Fruit fly (Drosophila melanogaster) whole organism, prepupa: ENCODE measurements around the gene CG8142.

Source experiments
- Blimp-1 ChIP-seq: fragments of 200-800 bp; sonication (Bioruptor generic); optimal IDR thresholded peaks from 3 replicates; lab custom pipeline; 2017; ENCODE audit warnings: missing biosample characterization, missing genetic modification characterization, mild to moderate bottlenecking, moderate library complexity, missing genetic modification reagents
- CG10631 ChIP-seq: fragments of 200-800 bp; sonication (Bioruptor generic); optimal IDR thresholded peaks from 2 replicates; lab custom pipeline; 2016; ENCODE audit warnings: missing biosample characterization, missing genetic modification characterization
- CG10669 ChIP-seq: fragments of 200-800 bp; sonication (Bioruptor generic); optimal IDR thresholded peaks from 3 replicates; lab custom pipeline; 2018; ENCODE audit warnings: missing biosample characterization, mild to moderate bottlenecking, missing genetic modification characterization, moderate library complexity
- CG11294 ChIP-seq: fragments of 200-800 bp; sonication (Bioruptor generic); IDR thresholded peaks from 2 replicates; pipeline ENCODE4 v1.3.6; 2022; ENCODE audit warnings: missing biosample characterization, missing genetic modification characterization
- CG11762 ChIP-seq: fragments of 200-800 bp; sonication (Bioruptor generic); optimal IDR thresholded peaks from 3 replicates; lab custom pipeline; 2016; ENCODE audit warnings: missing biosample characterization, missing genetic modification characterization; ENCODE audit not compliant: insufficient read depth
- CG11902 ChIP-seq: fragments of 200-800 bp; sonication (Bioruptor generic); optimal IDR thresholded peaks from 3 replicates; lab custom pipeline; 2016; ENCODE audit warnings: missing biosample characterization, missing genetic modification characterization
- CG15336 ChIP-seq: fragments of 200-800 bp; sonication (Bioruptor generic); IDR thresholded peaks from 2 replicates; pipeline ENCODE4 v1.3.6; 2022; ENCODE audit warnings: missing biosample characterization, missing genetic modification characterization
- CG1621 ChIP-seq: fragments of 200-800 bp; sonication (Bioruptor generic); optimal IDR thresholded peaks from 3 replicates; lab custom pipeline; 2018; ENCODE audit warnings: missing biosample characterization, mild to moderate bottlenecking, missing genetic modification characterization
- CG16779 ChIP-seq: fragments of 200-800 bp; sonication (Bioruptor generic); optimal IDR thresholded peaks from 3 replicates; lab custom pipeline; 2017; ENCODE audit warnings: missing biosample characterization, mild to moderate bottlenecking, missing genetic modification characterization
- CG3032 ChIP-seq: fragments of 200-800 bp; optimal IDR thresholded peaks from 2 replicates; lab custom pipeline; 2019; ENCODE audit warnings: missing biosample characterization, mild to moderate bottlenecking, missing genetic modification characterization, moderate library complexity
- CG32006 ChIP-seq: fragments of 200-800 bp; sonication (Bioruptor generic); optimal IDR thresholded peaks from 3 replicates; lab custom pipeline; 2017; ENCODE audit warnings: missing biosample characterization, mild to moderate bottlenecking, missing genetic modification characterization
- CG34406 ChIP-seq: fragments of 200-800 bp; sonication (Bioruptor generic); optimal IDR thresholded peaks from 3 replicates; lab custom pipeline; 2016; ENCODE audit warnings: missing biosample characterization, missing genetic modification characterization
- CG3919 ChIP-seq: fragments of 200-800 bp; sonication (Bioruptor generic); optimal IDR thresholded peaks from 3 replicates; lab custom pipeline; 2016; ENCODE audit warnings: missing biosample characterization, missing genetic modification characterization
- CG6163 ChIP-seq: fragments of 200-800 bp; sonication (Bioruptor generic); IDR thresholded peaks from 3 replicates; pipeline ENCODE4 v1.3.6; 2022; ENCODE audit warnings: missing biosample characterization, missing genetic modification characterization
- CG6276 ChIP-seq: fragments of 200-800 bp; sonication (Bioruptor generic); optimal IDR thresholded peaks from 2 replicates; lab custom pipeline; 2017; ENCODE audit warnings: missing biosample characterization, mild to moderate bottlenecking, missing genetic modification characterization
- CG6792 ChIP-seq: fragments of 200-800 bp; sonication (Bioruptor generic); optimal IDR thresholded peaks from 3 replicates; lab custom pipeline; 2016; ENCODE audit warnings: missing biosample characterization, missing genetic modification characterization
- CG6854 ChIP-seq: fragments of 200-800 bp; sonication (Bioruptor generic); optimal IDR thresholded peaks from 2 replicates; lab custom pipeline; 2017; ENCODE audit warnings: missing biosample characterization, mild to moderate bottlenecking, missing genetic modification characterization
- CG8119 ChIP-seq: fragments of 200-800 bp; sonication (Bioruptor generic); IDR thresholded peaks from 3 replicates; pipeline ENCODE4 v1.3.6; 2022; ENCODE audit warnings: missing biosample characterization, missing genetic modification characterization
- CG8319 ChIP-seq: fragments of 200-800 bp; sonication (Bioruptor generic); optimal IDR thresholded peaks from 3 replicates; lab custom pipeline; 2016; ENCODE audit warnings: missing biosample characterization, missing genetic modification characterization
- CG8632 ChIP-seq: fragments of 200-800 bp; sonication (Bioruptor generic); optimal IDR thresholded peaks from 3 replicates; lab custom pipeline; 2016; ENCODE audit warnings: missing biosample characterization, missing genetic modification characterization
- CG9139 ChIP-seq: fragments of 200-800 bp; sonication (Bioruptor generic); optimal IDR thresholded peaks from 3 replicates; lab custom pipeline; 2017; ENCODE audit warnings: missing biosample characterization, mild to moderate bottlenecking, missing genetic modification characterization
- Eip75B ChIP-seq: fragments of 200-800 bp; sonication (Bioruptor generic); optimal IDR thresholded peaks from 3 replicates; lab custom pipeline; 2016; ENCODE audit warnings: missing biosample characterization, missing genetic modification characterization
- Eip78C ChIP-seq: fragments of 200-800 bp; sonication (Bioruptor generic); peaks from one replicate; lab custom pipeline; 2016; ENCODE audit warnings: missing biosample characterization, missing genetic modification characterization
- Eip93F ChIP-seq: fragments of 200-800 bp; sonication (Bioruptor generic); optimal IDR thresholded peaks from 2 replicates; lab custom pipeline; 2016; ENCODE audit warnings: missing biosample characterization, mild to moderate bottlenecking, missing genetic modification characterization
- Ets96B ChIP-seq: fragments of 200-800 bp; optimal IDR thresholded peaks from 2 replicates; lab custom pipeline; 2019; ENCODE audit warnings: missing biosample characterization, mild to moderate bottlenecking, missing genetic modification characterization, moderate library complexity
- Gug ChIP-seq: fragments of 200-800 bp; sonication (Bioruptor generic); IDR thresholded peaks from 2 replicates; pipeline ENCODE4 v1.3.6; 2022; ENCODE audit warnings: missing biosample characterization, missing genetic modification characterization
- Hr38 ChIP-seq: sonication (Bioruptor generic); optimal IDR thresholded peaks from 2 replicates; lab custom pipeline; 2016; ENCODE audit warnings: missing biosample characterization, missing genetic modification characterization
- Hr39 ChIP-seq: fragments of 200-800 bp; sonication (Bioruptor generic); optimal IDR thresholded peaks from 2 replicates; lab custom pipeline; 2016; ENCODE audit warnings: missing biosample characterization, missing genetic modification characterization
- Hr4 ChIP-seq: fragments of 200-800 bp; sonication (Bioruptor generic); optimal IDR thresholded peaks from 3 replicates; lab custom pipeline; 2016; ENCODE audit warnings: missing biosample characterization, missing genetic modification characterization
- Met ChIP-seq: fragments of 200-800 bp; sonication (Bioruptor generic); optimal IDR thresholded peaks from 3 replicates; lab custom pipeline; 2016; ENCODE audit warnings: missing biosample characterization, missing genetic modification characterization
- OdsH ChIP-seq: fragments of 200-800 bp; sonication (Bioruptor generic); optimal IDR thresholded peaks from 3 replicates; lab custom pipeline; 2016; ENCODE audit warnings: missing biosample characterization, missing genetic modification characterization
- Smox ChIP-seq: fragments of 200-800 bp; sonication (Bioruptor generic); optimal IDR thresholded peaks from 3 replicates; lab custom pipeline; 2016; ENCODE audit warnings: missing biosample characterization, missing genetic modification characterization
- Sox102F ChIP-seq: fragments of 200-800 bp; sonication (Bioruptor generic); optimal IDR thresholded peaks from 2 replicates; lab custom pipeline; 2016; ENCODE audit warnings: missing biosample characterization, mild to moderate bottlenecking, missing genetic modification characterization
- achi ChIP-seq: fragments of 200-800 bp; sonication (Bioruptor generic); optimal IDR thresholded peaks from 3 replicates; lab custom pipeline; 2016; ENCODE audit warnings: missing biosample characterization, missing genetic modification characterization
- acj6 ChIP-seq: fragments of 200-800 bp; sonication (Bioruptor generic); optimal IDR thresholded peaks from 3 replicates; lab custom pipeline; 2016; ENCODE audit warnings: missing biosample characterization, missing genetic modification characterization
- cyc ChIP-seq: fragments of 200-800 bp; sonication (Bioruptor generic); optimal IDR thresholded peaks from 3 replicates; lab custom pipeline; 2016; ENCODE audit warnings: missing biosample characterization, missing genetic modification characterization
- eg ChIP-seq: fragments of 200-800 bp; sonication (Bioruptor generic); IDR thresholded peaks from 3 replicates; pipeline ENCODE4 v1.3.6; 2022; ENCODE audit warnings: missing biosample characterization, missing genetic modification characterization
- fd59A ChIP-seq: fragments of 200-800 bp; sonication (Bioruptor generic); optimal IDR thresholded peaks from 2 replicates; lab custom pipeline; 2017; ENCODE audit warnings: missing biosample characterization, mild to moderate bottlenecking, missing genetic modification characterization, missing genetic modification reagents
- fkh ChIP-seq: fragments of 200-800 bp; sonication (Bioruptor generic); optimal IDR thresholded peaks from 3 replicates; lab custom pipeline; 2017; ENCODE audit warnings: missing biosample characterization, mild to moderate bottlenecking, missing genetic modification characterization, moderate library complexity
- lz ChIP-seq: fragments of 200-800 bp; sonication (Bioruptor generic); optimal IDR thresholded peaks from 3 replicates; lab custom pipeline; 2016; ENCODE audit warnings: missing biosample characterization, missing genetic modification characterization
- net ChIP-seq: fragments of 200-800 bp; sonication (Bioruptor generic); optimal IDR thresholded peaks from 3 replicates; lab custom pipeline; 2016; ENCODE audit warnings: missing biosample characterization, missing genetic modification characterization
- pdm3 ChIP-seq: fragments of 200-800 bp; sonication (Bioruptor generic); optimal IDR thresholded peaks from 3 replicates; lab custom pipeline; 2016; ENCODE audit warnings: missing biosample characterization, missing genetic modification characterization
- salr ChIP-seq, 2 experiments: fragments of 200-800 bp; sonication (Bioruptor generic); optimal IDR thresholded peaks; 3 replicates each; lab custom pipeline; 2016 to 2018; ENCODE audit warnings: missing biosample characterization in 2 of 2, missing genetic modification characterization in 2 of 2, mild to moderate bottlenecking in 1 of 2
- ss ChIP-seq, 2 experiments: fragments of 200-800 bp; sonication (Bioruptor generic); optimal IDR thresholded peaks; 2 replicates in 1 of 2; 3 replicates in 1 of 2; lab custom pipeline; 2017 to 2018; ENCODE audit warnings: mild to moderate bottlenecking in 2 of 2, missing biosample characterization in 2 of 2, missing genetic modification characterization in 2 of 2, moderate library complexity in 1 of 2
- topi ChIP-seq: fragments of 200-800 bp; sonication (Bioruptor generic); optimal IDR thresholded peaks from 3 replicates; lab custom pipeline; 2016; ENCODE audit warnings: missing biosample characterization, missing genetic modification characterization

Gene CG8142

DNA sequence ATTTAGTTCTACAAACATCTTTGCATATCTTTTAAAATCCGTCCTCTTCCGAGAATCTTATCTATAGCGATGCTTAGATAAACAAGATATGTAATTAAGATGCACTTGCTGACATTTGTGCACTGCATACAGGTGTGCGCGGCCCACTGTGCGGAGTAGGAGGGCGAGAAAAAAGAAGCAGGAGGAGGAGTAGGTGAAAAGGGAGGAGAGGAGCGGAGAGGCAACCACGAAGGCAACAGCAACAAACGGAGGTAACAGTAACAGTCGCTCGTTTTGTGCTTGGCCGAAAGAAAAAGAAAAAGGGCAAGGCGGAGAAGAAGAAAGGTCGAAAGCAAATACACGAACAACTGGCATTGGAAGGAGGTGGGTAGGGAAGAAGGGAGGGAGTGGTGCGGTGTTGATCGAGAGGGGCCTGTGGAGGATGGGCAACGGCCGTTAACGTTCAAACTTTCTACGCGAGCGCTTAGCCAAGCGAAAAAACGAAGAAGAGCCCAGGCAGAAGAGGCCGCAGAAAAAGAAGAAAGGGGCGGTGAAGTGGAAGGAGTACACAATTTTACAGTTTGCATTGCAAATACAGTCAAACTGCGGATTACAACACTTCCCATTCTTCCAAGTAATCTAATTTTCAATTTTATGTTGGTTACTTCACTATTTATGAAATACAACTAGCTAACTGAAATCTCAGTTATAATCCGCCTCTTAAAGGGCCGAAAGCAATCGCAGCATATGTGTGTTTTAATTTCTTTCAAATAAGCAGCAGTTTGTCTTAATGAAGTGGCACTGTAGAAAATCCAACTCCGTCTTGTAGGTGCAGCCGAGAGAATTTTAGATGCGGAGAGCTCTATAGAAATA is 12.1 kb downstream of the CG8142 start (continued):
- no peak for TF ChIP-seq Hr39
- peak; percentile 19 for TF ChIP-seq CG6276 (GFP tag; lab: Kevin White, UChicago)
- no peak for TF ChIP-seq CG10669 (GFP tag; lab: Kevin White, UChicago)
- peak; percentile 57 for TF ChIP-seq CG15336 (GFP tag; lab: Robert Waterston, UW)
- TF ChIP-seq Ets96B (tag; lab: Kevin White, UChicago) = no peak
- no peak for TF ChIP-seq CG11902 (GFP tag; lab: Kevin White, UChicago)
- TF ChIP-seq topi (GFP tag; lab: Kevin White, UChicago) = no peak
- no peak for TF ChIP-seq Sox102F (GFP tag; lab: Kevin White, UChicago)
- TF ChIP-seq CG9139 (GFP tag; lab: Kevin White, UChicago) = no peak
- TF ChIP-seq CG34406 = no peak
- no peak for TF ChIP-seq lz (GFP tag; lab: Kevin White, UChicago)
- no peak for TF ChIP-seq CG6854 (GFP tag; lab: Kevin White, UChicago)
- peak; percentile 9 for TF ChIP-seq achi (GFP tag; lab: Kevin White, UChicago)
- TF ChIP-seq Eip75B (GFP tag; lab: Kevin White, UChicago) = no peak
- TF ChIP-seq CG16779 = no peak
- TF ChIP-seq Eip78C (GFP tag; lab: Kevin White, UChicago) = peak; percentile 39
- no peak for TF ChIP-seq Eip93F (GFP tag; lab: Kevin White, UChicago)
- TF ChIP-seq fkh (GFP tag; lab: Kevin White, UChicago) = peak; percentile 10
- TF ChIP-seq CG11294 = no peak
- TF ChIP-seq Hr4 = peak; percentile 21
- TF ChIP-seq cyc = no peak
- TF ChIP-seq CG10631 (GFP tag; lab: Kevin White, UChicago) = no peak
- TF ChIP-seq CG1621 (tag; lab: Kevin White, UChicago) = no peak
- no peak for TF ChIP-seq salr (GFP tag; optimal IDR thresholded peaks at IDR 0.05; lab: Kevin White, UChicago)
- TF ChIP-seq CG8632 (GFP tag; lab: Kevin White, UChicago) = no peak
- TF ChIP-seq CG11762 (GFP tag; lab: Kevin White, UChicago) = no peak
- TF ChIP-seq fd59A (GFP tag; lab: Kevin White, UChicago) = no peak
- TF ChIP-seq OdsH (GFP tag; lab: Kevin White, UChicago) = peak; percentile 56
- no peak for TF ChIP-seq Smox
- no peak for TF ChIP-seq Gug (GFP tag; lab: Robert Waterston, UW)
- TF ChIP-seq CG8319 (GFP tag; lab: Kevin White, UChicago) = no peak
- TF ChIP-seq CG3032 (tag; lab: Kevin White, UChicago) = no peak
- TF ChIP-seq ss (GFP tag; optimal IDR thresholded peaks at IDR 0.05; lab: Kevin White, UChicago) = no peak
- TF ChIP-seq Met = peak; percentile 9

DNA sequence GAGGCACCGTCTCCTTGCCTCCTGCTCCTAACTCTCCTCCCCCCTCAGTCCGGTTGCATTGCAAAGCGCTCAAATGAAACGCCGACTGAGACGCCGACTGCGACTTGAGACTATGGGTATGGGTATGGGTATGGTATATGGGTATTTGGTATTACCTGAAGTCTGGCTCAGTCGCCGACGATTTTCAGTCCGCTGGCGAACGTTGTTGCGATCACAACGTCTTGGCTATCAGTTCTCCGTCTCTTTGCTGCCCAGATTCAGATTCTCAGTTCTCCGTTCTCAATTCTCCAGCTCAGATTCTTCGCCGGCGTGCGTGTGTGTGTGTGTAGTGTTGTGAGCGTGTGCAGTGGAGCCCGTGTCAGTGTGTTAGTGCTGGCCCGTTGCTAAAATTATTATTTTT is 13.9 kb downstream of the CG8142 start, which contains the start of gene CG6398:
TSS of gene CG6398 (plus strand) at position 185 of the 400 bp plus-strand sequence.
- TF ChIP-seq CG1621 (tag; lab: Kevin White, UChicago) (no peak), ss (GFP tag; optimal IDR thresholded peaks at IDR 0.05; lab: Kevin White, UChicago) (peak in 1 of 2 experiments; percentile 13)

DNA sequence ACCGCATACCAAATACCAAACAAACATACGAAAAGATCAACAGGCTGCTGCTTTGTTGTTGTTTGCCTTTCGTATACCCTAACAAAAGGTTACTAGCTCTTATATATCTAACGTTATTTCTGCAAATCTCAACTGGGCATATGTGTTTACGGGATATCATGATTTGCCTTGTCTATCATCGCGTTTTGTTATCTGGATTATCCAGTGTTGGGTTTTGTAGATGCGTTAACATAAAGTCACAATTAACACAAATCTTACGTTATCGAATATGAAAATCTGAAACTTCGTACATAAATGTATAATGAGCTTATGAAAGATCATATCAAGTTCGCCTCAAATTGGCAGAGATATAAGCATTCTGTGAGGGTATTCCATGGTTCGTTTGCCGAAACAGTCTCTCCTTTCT is 14.3 kb downstream of the CG8142 start:
- TF ChIP-seq CG16779 = no peak
- no peak for TF ChIP-seq net
- TF ChIP-seq lz (GFP tag; lab: Kevin White, UChicago) = peak; percentile 63
- peak; percentile 53 for TF ChIP-seq cyc
- TF ChIP-seq acj6 (GFP tag; lab: Kevin White, UChicago) = peak; percentile 51
- TF ChIP-seq CG6163 (GFP tag; lab: Robert Waterston, UW) = no peak
- peak in 1 of 2 experiments; percentile 42 for TF ChIP-seq ss (GFP tag; optimal IDR thresholded peaks at IDR 0.05; lab: Kevin White, UChicago)
- TF ChIP-seq Hr38 = no peak
- peak; percentile 66 for TF ChIP-seq CG32006 (GFP tag; lab: Kevin White, UChicago)
- peak; percentile 54 for TF ChIP-seq achi (GFP tag; lab: Kevin White, UChicago)
- TF ChIP-seq Eip75B (GFP tag; lab: Kevin White, UChicago) = peak; percentile 22
- TF ChIP-seq CG6854 (GFP tag; lab: Kevin White, UChicago) = no peak
- TF ChIP-seq Blimp-1 (GFP tag; lab: Kevin White, UChicago) = no peak
- TF ChIP-seq eg (GFP tag; lab: Robert Waterston, UW) = no peak
- TF ChIP-seq CG10631 (GFP tag; lab: Kevin White, UChicago) = peak; percentile 61
- TF ChIP-seq CG8119 (GFP tag; lab: Robert Waterston, UW) = 0 out of 3 replicates have a peak, but pooled peaks have one; percentile 26
- peak; percentile 3 for TF ChIP-seq CG1621 (tag; lab: Kevin White, UChicago)
- TF ChIP-seq CG11762 (GFP tag; lab: Kevin White, UChicago) = no peak
- TF ChIP-seq CG10669 (GFP tag; lab: Kevin White, UChicago) = peak; percentile 53
- TF ChIP-seq CG6792 = peak; percentile 42
- peak; percentile 50 for TF ChIP-seq pdm3 (GFP tag; lab: Kevin White, UChicago)
- peak; percentile 43 for TF ChIP-seq CG3919
- no peak for TF ChIP-seq CG11902 (GFP tag; lab: Kevin White, UChicago)
